Worm (Caenorhabditis elegans): Measurements from ENCODE around the gene srh-75.
A peak's percentile ranks its signal among the peaks of the same experiment; 100 is the strongest.

The srh-75 gene

DNA sequence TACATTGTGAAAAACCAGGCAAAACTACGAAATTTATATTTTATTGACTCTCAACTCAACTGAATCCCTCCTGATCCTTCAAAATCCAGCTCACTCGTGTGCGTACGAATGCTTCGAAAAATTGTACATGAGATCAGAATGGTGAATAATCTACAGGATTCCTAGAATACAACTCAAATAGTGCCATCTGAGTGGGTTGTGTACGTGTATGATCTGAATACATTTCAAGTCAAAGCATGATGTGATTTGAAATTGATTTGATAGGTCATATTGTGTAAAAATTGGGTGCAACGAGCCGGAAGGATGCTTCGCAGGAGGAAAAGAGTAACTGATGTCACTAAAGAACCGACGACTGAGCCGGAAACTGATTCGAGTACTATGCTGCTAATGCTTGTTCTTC, 46.2 kb downstream of the srh-75 start:
- peak; percentile 4 for TF ChIP-seq lin-14 (GFP tag; optimal IDR thresholded peaks at IDR 0.05)
- TF ChIP-seq nhr-71 (tag; optimal IDR thresholded peaks at IDR 0.05): peak; percentile 32
- TF ChIP-seq sox-4 (tag; optimal IDR thresholded peaks at IDR 0.05): peak; percentile 54
- TF ChIP-seq jun-1 (tag; optimal IDR thresholded peaks at IDR 0.05): no peak
- peak; percentile 23 for TF ChIP-seq egl-13 (tag; optimal IDR thresholded peaks at IDR 0.05)
- TF ChIP-seq nhr-47 (tag; optimal IDR thresholded peaks at IDR 0.05): peak; percentile 39
- TF ChIP-seq fkh-8 (tag; optimal IDR thresholded peaks at IDR 0.05): peak; percentile 78
- no peak for TF ChIP-seq unc-130 (tag; optimal IDR thresholded peaks at IDR 0.05)

DNA sequence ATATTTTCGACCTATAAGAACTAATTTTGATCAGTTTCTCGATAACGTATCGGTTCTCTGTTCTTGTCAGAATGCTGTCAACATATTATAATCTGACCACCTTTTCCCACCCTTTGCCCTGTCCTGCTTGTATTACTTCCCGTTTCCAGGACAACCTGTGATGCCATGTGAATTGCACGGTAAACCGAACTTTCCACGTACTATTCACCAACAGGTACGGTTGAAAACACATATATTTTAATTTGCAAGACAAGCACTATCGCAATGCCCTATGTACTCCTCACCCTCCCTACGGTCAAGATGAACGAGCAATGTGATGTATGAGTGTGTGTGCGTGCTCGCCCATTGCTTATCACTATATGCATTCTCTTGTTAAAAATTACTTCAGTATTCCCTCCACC, 47.8 kb downstream of the srh-75 start:
- TF ChIP-seq nhr-20 (tag; optimal IDR thresholded peaks at IDR 0.05): no peak
- TF ChIP-seq fkh-10 (GFP tag; optimal IDR thresholded peaks at IDR 0.05): no peak
- TF ChIP-seq nhr-71 (tag; optimal IDR thresholded peaks at IDR 0.05): no peak
- no peak for TF ChIP-seq Y116A8C.19 (tag; optimal IDR thresholded peaks at IDR 0.05; ENCODE audit: borderline replicate concordance)
- TF ChIP-seq sptf-1 (tag; optimal IDR thresholded peaks at IDR 0.05): no peak
- no peak for TF ChIP-seq nhr-85 (tag)
- TF ChIP-seq efl-3 (GFP tag; optimal IDR thresholded peaks at IDR 0.05): no peak
- no peak for TF ChIP-seq lir-3 (tag; optimal IDR thresholded peaks at IDR 0.05; ENCODE audit: poor library complexity)
- no peak for TF ChIP-seq unc-98 (GFP tag; IDR thresholded peaks at IDR 0.05)
- no peak for TF ChIP-seq nhr-11 (tag; optimal IDR thresholded peaks at IDR 0.05)
- TF ChIP-seq aha-1 (tag; optimal IDR thresholded peaks at IDR 0.05): no peak
- TF ChIP-seq nhr-237 (tag; optimal IDR thresholded peaks at IDR 0.05): no peak
- TF ChIP-seq pag-3 (tag; optimal IDR thresholded peaks at IDR 0.05; ENCODE audit: borderline replicate concordance, insufficient read depth): no peak
- peak; percentile 11 for TF ChIP-seq jun-1 (tag; optimal IDR thresholded peaks at IDR 0.05)
- TF ChIP-seq efl-1 (optimal IDR thresholded peaks at IDR 0.05): no peak
- peak in 1 of 2 experiments; percentile 82 for TF ChIP-seq efl-1 (GFP tag; optimal IDR thresholded peaks at IDR 0.05 in 1 of 2)
- no peak for TF ChIP-seq lsy-2 (tag; optimal IDR thresholded peaks at IDR 0.05)
- no peak for TF ChIP-seq aly-2 (tag; optimal IDR thresholded peaks at IDR 0.05)
- no peak for TF ChIP-seq sup-37 (GFP tag; optimal IDR thresholded peaks at IDR 0.05)
- peak; percentile 71 for TF ChIP-seq elt-2 (tag; optimal IDR thresholded peaks at IDR 0.05)
- no peak for TF ChIP-seq mep-1 (tag; optimal IDR thresholded peaks at IDR 0.05)
- no peak for TF ChIP-seq unc-30 (tag; optimal IDR thresholded peaks at IDR 0.05)
- TF ChIP-seq irx-1 (tag; optimal IDR thresholded peaks at IDR 0.05): no peak
- no peak for TF ChIP-seq ztf-11 (tag; optimal IDR thresholded peaks at IDR 0.05)
- TF ChIP-seq ama-1 (optimal IDR thresholded peaks at IDR 0.05): no peak
- no peak for TF ChIP-seq dpl-1 (GFP tag; optimal IDR thresholded peaks at IDR 0.05)

DNA sequence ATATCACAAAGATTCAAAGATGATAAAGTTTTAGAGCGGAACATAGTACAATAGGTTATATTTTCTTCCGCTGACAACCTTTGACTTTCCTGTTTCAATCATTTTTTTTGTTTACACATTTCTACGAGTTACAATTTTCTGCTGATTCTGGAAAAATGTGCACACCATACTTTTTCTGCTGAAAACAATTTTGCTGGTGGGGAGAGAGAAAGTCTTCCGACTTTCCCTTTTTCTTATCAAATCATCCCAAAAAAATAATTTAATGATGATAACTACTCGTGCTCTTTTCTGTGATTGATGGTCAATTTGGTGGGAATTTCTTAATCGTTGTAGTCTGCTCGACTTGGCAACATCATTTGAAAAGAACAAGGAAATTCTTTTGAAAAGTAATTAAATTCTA, 49.3 kb downstream of the srh-75 start:
- peak; percentile 62 for TF ChIP-seq elt-2 (tag; optimal IDR thresholded peaks at IDR 0.05)
- no peak for TF ChIP-seq unc-30 (tag; optimal IDR thresholded peaks at IDR 0.05)
- TF ChIP-seq blmp-1 (tag; optimal IDR thresholded peaks at IDR 0.05): peak; percentile 5
- TF ChIP-seq ets-5 (GFP tag; IDR thresholded peaks at IDR 0.05): no peak
